Fruit fly (Drosophila melanogaster): ENCODE measurements around the gene CG15337.

- TF ChIP-seq CG11617 (GFP tag; optimal IDR thresholded peaks at IDR 0.05) (no peak), toe (GFP tag; optimal IDR thresholded peaks at IDR 0.05) (no peak), CG7045 (GFP tag; optimal IDR thresholded peaks at IDR 0.05) (no peak), CG12768 (GFP tag; optimal IDR thresholded peaks at IDR 0.05) (no peak), CG5204 (GFP tag; optimal IDR thresholded peaks at IDR 0.05) (no peak), pad (GFP tag; optimal IDR thresholded peaks at IDR 0.05) (no peak), CG14711 (tag; optimal IDR thresholded peaks at IDR 0.05) (no peak), kay (GFP tag; ENCODE audit: borderline replicate concordance) (no peak), tj (GFP tag; optimal IDR thresholded peaks at IDR 0.05) (no peak), cic (GFP tag; optimal IDR thresholded peaks at IDR 0.05) (no peak), Crg-1 (GFP tag; optimal IDR thresholded peaks at IDR 0.05) (no peak), cnc (optimal IDR thresholded peaks at IDR 0.05) (no peak), CG33017 (tag; optimal IDR thresholded peaks at IDR 0.05) (no peak)
Observed at dm6 chrX:8195449-8196156, 35.7 kb downstream of the CG15337 start.
